Fruit fly (Drosophila melanogaster): ENCODE data around the gene CG5418.

The CG5418 gene

dm6 chr2L:12478494-12478893 lies 25.5 kb upstream of the CG5418 start:
- TF ChIP-seq Hr83 (GFP tag; optimal IDR thresholded peaks at IDR 0.05; ENCODE audit: poor library complexity, severe bottlenecking) (no peak), Sp1 (GFP tag; optimal IDR thresholded peaks at IDR 0.05) (no peak), N (GFP tag; optimal IDR thresholded peaks at IDR 0.05) (no peak), HLH106 (tag; optimal IDR thresholded peaks at IDR 0.05) (no peak), lola (GFP tag; optimal IDR thresholded peaks at IDR 0.05) (no peak), Rel (GFP tag; optimal IDR thresholded peaks at IDR 0.05) (no peak), Rel (tag; optimal IDR thresholded peaks at IDR 0.05) (no peak), Dfd (GFP tag; optimal IDR thresholded peaks at IDR 0.05) (no peak), fru (GFP tag; optimal IDR thresholded peaks at IDR 0.05) (no peak), CrebA (GFP tag; optimal IDR thresholded peaks at IDR 0.05; ENCODE audit: borderline replicate concordance) (no peak), psq (GFP tag; optimal IDR thresholded peaks at IDR 0.05) (no peak), brk (GFP tag; optimal IDR thresholded peaks at IDR 0.05) (no peak), Abd-B (GFP tag; optimal IDR thresholded peaks at IDR 0.05) (no peak), GATAd (GFP tag; optimal IDR thresholded peaks at IDR 0.05) (no peak), dl (GFP tag; optimal IDR thresholded peaks at IDR 0.05; ENCODE audit: insufficient read depth in 1 of 2, partially characterized antibody in 2 of 2) (no peak), OdsH (GFP tag; optimal IDR thresholded peaks at IDR 0.05) (no peak), jim (GFP tag; optimal IDR thresholded peaks at IDR 0.05) (no peak)

- TF ChIP-seq sage (GFP tag; optimal IDR thresholded peaks at IDR 0.05) (no peak), tai (GFP tag; optimal IDR thresholded peaks at IDR 0.05) (peak; percentile 52), Mio (GFP tag; optimal IDR thresholded peaks at IDR 0.05) (no peak), Hr78 (GFP tag; optimal IDR thresholded peaks at IDR 0.05) (no peak), GATAd (GFP tag; optimal IDR thresholded peaks at IDR 0.05) (no peak), dmrt93B (GFP tag; optimal IDR thresholded peaks at IDR 0.05) (no peak), Vsx2 (GFP tag; optimal IDR thresholded peaks at IDR 0.05; ENCODE audit: partially characterized antibody) (no peak), HLH106 (tag; optimal IDR thresholded peaks at IDR 0.05) (no peak), br (GFP tag; optimal IDR thresholded peaks at IDR 0.05) (no peak), Abd-B (GFP tag; optimal IDR thresholded peaks at IDR 0.05) (no peak), Rel (GFP tag; optimal IDR thresholded peaks at IDR 0.05) (no peak), Rel (tag; optimal IDR thresholded peaks at IDR 0.05) (peak; percentile 34)
Measured at dm6 chr2L:12476115-12476514, 23.1 kb upstream of the CG5418 start.

dm6 chr2L:12475308-12475707 lies 22.3 kb upstream of the CG5418 start:
- TF ChIP-seq brk (GFP tag; optimal IDR thresholded peaks at IDR 0.05), result peak; percentile 32
- TF ChIP-seq Abd-B (GFP tag; optimal IDR thresholded peaks at IDR 0.05), result no peak
- TF ChIP-seq Mio (GFP tag; optimal IDR thresholded peaks at IDR 0.05), result no peak
- no peak for TF ChIP-seq N (GFP tag; optimal IDR thresholded peaks at IDR 0.05)
- TF ChIP-seq sage (GFP tag; optimal IDR thresholded peaks at IDR 0.05), result peak; percentile 64
- TF ChIP-seq rgr (GFP tag; optimal IDR thresholded peaks at IDR 0.05), result peak; percentile 67
- TF ChIP-seq pan (optimal IDR thresholded peaks at IDR 0.05), result no peak
- no peak for TF ChIP-seq usp (GFP tag; optimal IDR thresholded peaks at IDR 0.05)
- peak; percentile 20 for TF ChIP-seq CG9705 (GFP tag; optimal IDR thresholded peaks at IDR 0.05)
- peak; percentile 35 for TF ChIP-seq tai (GFP tag; optimal IDR thresholded peaks at IDR 0.05)
- peak; percentile 71 for TF ChIP-seq Sp1 (GFP tag; optimal IDR thresholded peaks at IDR 0.05)
- peak; percentile 35 for TF ChIP-seq fru (GFP tag; optimal IDR thresholded peaks at IDR 0.05)
- TF ChIP-seq CG32264 (GFP tag; optimal IDR thresholded peaks at IDR 0.05), result no peak
- TF ChIP-seq Rel (GFP tag; optimal IDR thresholded peaks at IDR 0.05), result no peak
- TF ChIP-seq Rel (tag; optimal IDR thresholded peaks at IDR 0.05), result peak; percentile 79
- TF ChIP-seq Hr83 (GFP tag; optimal IDR thresholded peaks at IDR 0.05; ENCODE audit: poor library complexity, severe bottlenecking), result peak; percentile 59
- no peak for TF ChIP-seq GATAd (GFP tag; optimal IDR thresholded peaks at IDR 0.05)
- no peak for TF ChIP-seq sv (GFP tag; optimal IDR thresholded peaks at IDR 0.05)
- peak; percentile 43 for TF ChIP-seq psq (GFP tag; optimal IDR thresholded peaks at IDR 0.05)
- no peak for TF ChIP-seq lola (GFP tag; optimal IDR thresholded peaks at IDR 0.05)
- no peak for TF ChIP-seq ey (GFP tag; optimal IDR thresholded peaks at IDR 0.05)
- no peak for TF ChIP-seq HLH106 (tag; optimal IDR thresholded peaks at IDR 0.05)
- peak; percentile 49 for TF ChIP-seq br (GFP tag; optimal IDR thresholded peaks at IDR 0.05)
- no peak for TF ChIP-seq Jra (GFP tag; optimal IDR thresholded peaks at IDR 0.05)
- no peak for TF ChIP-seq Myc (optimal IDR thresholded peaks at IDR 0.05)
- TF ChIP-seq Vsx2 (GFP tag; optimal IDR thresholded peaks at IDR 0.05; ENCODE audit: partially characterized antibody), result no peak
- peak; percentile 82 for TF ChIP-seq CrebA (GFP tag; optimal IDR thresholded peaks at IDR 0.05; ENCODE audit: borderline replicate concordance)
- TF ChIP-seq woc (GFP tag; optimal IDR thresholded peaks at IDR 0.05), result no peak
- no peak for TF ChIP-seq jim (GFP tag; optimal IDR thresholded peaks at IDR 0.05)
- no peak for TF ChIP-seq Hr78 (GFP tag; optimal IDR thresholded peaks at IDR 0.05)
- peak; percentile 65 for TF ChIP-seq OdsH (GFP tag; optimal IDR thresholded peaks at IDR 0.05)
- TF ChIP-seq Dfd (GFP tag; optimal IDR thresholded peaks at IDR 0.05), result no peak
- no peak for TF ChIP-seq dl (GFP tag; optimal IDR thresholded peaks at IDR 0.05; ENCODE audit: insufficient read depth in 1 of 2, partially characterized antibody in 2 of 2)
- TF ChIP-seq Dif (GFP tag; optimal IDR thresholded peaks at IDR 0.05; ENCODE audit: partially characterized antibody), result no peak
- TF ChIP-seq dsf (GFP tag; optimal IDR thresholded peaks at IDR 0.05; ENCODE audit: borderline replicate concordance), result peak; percentile 2
- TF ChIP-seq h (GFP tag; optimal IDR thresholded peaks at IDR 0.05), result peak; percentile 75
- peak; percentile 69 for TF ChIP-seq Hnf4 (GFP tag; optimal IDR thresholded peaks at IDR 0.05)
- TF ChIP-seq foxo (GFP tag; optimal IDR thresholded peaks at IDR 0.05), result peak; percentile 39 to 41
